Worm (Caenorhabditis elegans): Measurements from ENCODE around the gene cyp-34A1.

cyp-34A1 gene

DNA sequence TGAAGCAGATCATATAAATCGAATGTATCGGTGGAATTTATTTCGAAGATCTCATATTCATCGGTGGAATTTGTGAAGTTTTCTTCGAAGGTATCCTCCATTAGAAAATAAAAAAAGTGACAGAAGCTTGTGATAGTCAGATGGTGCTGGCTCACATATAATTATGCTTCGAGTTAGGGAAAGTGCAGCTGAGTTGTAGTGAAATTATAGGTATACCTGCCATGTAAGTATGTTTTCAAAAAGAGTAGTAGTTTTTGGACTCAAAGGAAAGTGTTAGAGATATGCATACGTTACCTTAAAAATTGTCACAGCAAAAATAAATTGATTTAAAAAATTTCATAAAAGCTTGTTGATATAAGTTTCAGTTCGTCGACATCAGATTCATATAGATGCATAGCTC is 47.5 kb downstream of the cyp-34A1 start, which contains the start of gene srw-11:
srw-11 (minus strand) TSS at position 101 of the 400 bp plus-strand sequence.
- TF ChIP-seq flh-1 (GFP tag; optimal IDR thresholded peaks at IDR 0.05) (no peak), elt-3 (tag; optimal IDR thresholded peaks at IDR 0.05) (no peak), mab-5 (tag; optimal IDR thresholded peaks at IDR 0.05) (no peak), ztf-11 (tag; optimal IDR thresholded peaks at IDR 0.05) (no peak), M03D4.4 (tag; optimal IDR thresholded peaks at IDR 0.05) (no peak), unc-62 (GFP tag; optimal IDR thresholded peaks at IDR 0.05) (no peak), nhr-237 (tag; optimal IDR thresholded peaks at IDR 0.05) (no peak), ceh-43 (GFP tag; optimal IDR thresholded peaks at IDR 0.05) (no peak), mls-2 (tag; optimal IDR thresholded peaks at IDR 0.05) (no peak), ces-1 (GFP tag; optimal IDR thresholded peaks at IDR 0.05) (no peak), nhr-76 (tag; optimal IDR thresholded peaks at IDR 0.05) (no peak), hlh-1 (tag; optimal IDR thresholded peaks at IDR 0.05) (no peak), lin-13 (tag; optimal IDR thresholded peaks at IDR 0.05) (no peak), tbx-8 (GFP tag; optimal IDR thresholded peaks at IDR 0.05) (no peak), unc-39 (tag; optimal IDR thresholded peaks at IDR 0.05) (no peak), ham-2 (GFP tag; optimal IDR thresholded peaks at IDR 0.05) (no peak), nhr-2 (tag; optimal IDR thresholded peaks at IDR 0.05) (no peak), sptf-1 (tag; optimal IDR thresholded peaks at IDR 0.05) (no peak), blmp-1 (tag; optimal IDR thresholded peaks at IDR 0.05) (no peak), ceh-39 (tag; optimal IDR thresholded peaks at IDR 0.05) (no peak)

ce11 chrV:15238552-15238951 is 49.2 kb downstream of the cyp-34A1 start, which contains the start of gene srw-12:
TSS of gene srw-12 (minus strand) at chrV:15238652.
- TF ChIP-seq elt-1 (tag; optimal IDR thresholded peaks at IDR 0.05; ENCODE audit: borderline replicate concordance, insufficient read depth) (no peak), sem-2 (GFP tag; optimal IDR thresholded peaks at IDR 0.05) (no peak), zip-8 (tag; optimal IDR thresholded peaks at IDR 0.05) (no peak), drap-1 (GFP tag; optimal IDR thresholded peaks at IDR 0.05) (no peak), pha-4 (tag; optimal IDR thresholded peaks at IDR 0.05) (no peak), tbx-8 (GFP tag; optimal IDR thresholded peaks at IDR 0.05) (no peak), lin-13 (tag; optimal IDR thresholded peaks at IDR 0.05) (no peak), ceh-43 (GFP tag; optimal IDR thresholded peaks at IDR 0.05) (no peak), nhr-2 (tag; optimal IDR thresholded peaks at IDR 0.05) (no peak), snpc-4 (tag; optimal IDR thresholded peaks at IDR 0.05) (no peak), ham-2 (GFP tag; optimal IDR thresholded peaks at IDR 0.05) (no peak), ceh-83 (GFP tag; optimal IDR thresholded peaks at IDR 0.05) (no peak), mep-1 (tag; optimal IDR thresholded peaks at IDR 0.05) (no peak), bed-3 (GFP tag; optimal IDR thresholded peaks at IDR 0.05) (no peak), M03D4.4 (tag; optimal IDR thresholded peaks at IDR 0.05) (no peak), ceh-39 (tag; optimal IDR thresholded peaks at IDR 0.05) (no peak)

DNA sequence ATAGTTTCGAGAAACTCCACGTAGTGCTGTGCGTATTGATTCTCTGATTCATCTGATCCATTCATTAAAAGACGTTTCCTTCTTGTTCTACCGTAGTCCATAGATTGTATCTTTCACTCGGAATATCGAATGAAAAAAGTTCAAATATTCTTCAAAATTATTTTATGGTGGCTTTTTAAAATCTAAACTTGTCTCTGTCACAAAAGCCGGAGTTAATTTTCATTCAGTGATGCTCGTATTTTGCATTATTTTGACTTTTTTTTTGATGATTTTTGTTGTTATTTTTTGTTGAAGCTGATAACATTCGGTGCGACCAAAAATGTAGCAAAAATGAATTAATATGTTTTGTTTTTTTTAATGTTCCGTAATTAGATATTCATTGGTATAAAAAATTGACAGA is 52.1 kb downstream of the cyp-34A1 start, which contains the start of gene nhr-164:
nhr-164 (minus strand) TSS at position 101 of the 400 bp plus-strand sequence.
- TF ChIP-seq bed-3 (GFP tag; optimal IDR thresholded peaks at IDR 0.05) (no peak), unc-62 (GFP tag; optimal IDR thresholded peaks at IDR 0.05) (no peak), ceh-43 (GFP tag; optimal IDR thresholded peaks at IDR 0.05) (no peak), pha-4 (tag; optimal IDR thresholded peaks at IDR 0.05) (no peak), mep-1 (tag; optimal IDR thresholded peaks at IDR 0.05) (no peak), unc-39 (tag; optimal IDR thresholded peaks at IDR 0.05) (no peak), sptf-1 (tag; optimal IDR thresholded peaks at IDR 0.05) (no peak), elt-3 (tag; optimal IDR thresholded peaks at IDR 0.05) (no peak), nhr-28 (tag; optimal IDR thresholded peaks at IDR 0.05) (no peak), mab-5 (tag; optimal IDR thresholded peaks at IDR 0.05) (no peak), ztf-11 (tag; optimal IDR thresholded peaks at IDR 0.05) (no peak), ceh-39 (tag; optimal IDR thresholded peaks at IDR 0.05) (no peak), ham-2 (GFP tag; optimal IDR thresholded peaks at IDR 0.05) (no peak), nhr-237 (tag; optimal IDR thresholded peaks at IDR 0.05) (no peak), sem-2 (GFP tag; optimal IDR thresholded peaks at IDR 0.05) (no peak), nhr-12 (tag; optimal IDR thresholded peaks at IDR 0.05) (no peak), hlh-1 (tag; optimal IDR thresholded peaks at IDR 0.05) (no peak)
